Fruit fly (Drosophila melanogaster): ENCODE data around the gene CG17219.

The CG17219 gene

dm6 chr2L:2999609-3000008, 29.4 kb upstream of the CG17219 start (continued):
- TF ChIP-seq CG15696 (tag; optimal IDR thresholded peaks at IDR 0.05) (peak; percentile 4), fd102C (GFP tag; optimal IDR thresholded peaks at IDR 0.05) (peak; percentile 72), pb (GFP tag; optimal IDR thresholded peaks at IDR 0.05) (no peak), CG32767 (GFP tag; IDR thresholded peaks at IDR 0.05) (0 out of 2 replicates have a peak, but pooled peaks have one; percentile 36), luna (GFP tag; optimal IDR thresholded peaks at IDR 0.05) (no peak), HLH54F (GFP tag; optimal IDR thresholded peaks at IDR 0.05) (no peak), tll (GFP tag; optimal IDR thresholded peaks at IDR 0.05) (peak in 1 of 2 experiments; percentile 50), cg (GFP tag; optimal IDR thresholded peaks at IDR 0.05) (peak; percentile 23), z (GFP tag; IDR thresholded peaks at IDR 0.05) (no peak), Med (GFP tag) (peak; percentile 3), CG6791 (GFP tag; IDR thresholded peaks at IDR 0.05; ENCODE audit: partially characterized antibody) (peak; percentile 5; the same call in 1 of the 3 replicates), sens (GFP tag) (peak; percentile 15), ewg (GFP tag; optimal IDR thresholded peaks at IDR 0.05) (peak; percentile 49), CG3065 (GFP tag; optimal IDR thresholded peaks at IDR 0.05) (no peak), nerfin-1 (tag; optimal IDR thresholded peaks at IDR 0.05) (no peak), Asciz (GFP tag; optimal IDR thresholded peaks at IDR 0.05) (no peak), zfh1 (GFP tag; IDR thresholded peaks at IDR 0.05) (peak; percentile 30; the same call in 1 of the 3 replicates), cad (GFP tag; optimal IDR thresholded peaks at IDR 0.05) (peak; percentile 3), CG6272 (GFP tag; IDR thresholded peaks at IDR 0.05) (no peak), YL-1 (GFP tag; optimal IDR thresholded peaks at IDR 0.05) (peak; percentile 3), CG12942 (GFP tag; optimal IDR thresholded peaks at IDR 0.05) (no peak), zf30C (GFP tag; optimal IDR thresholded peaks at IDR 0.05) (peak; percentile 61), CG6254 (GFP tag; optimal IDR thresholded peaks at IDR 0.05) (peak; percentile 92)

dm6 chr2L:3000517-3000934, 28.5 kb upstream of the CG17219 start:
- TF ChIP-seq D19A (tag; optimal IDR thresholded peaks at IDR 0.05) = no peak
- TF ChIP-seq CG4404 (GFP tag; IDR thresholded peaks at IDR 0.05) = no peak
- TF ChIP-seq CG8765 (GFP tag; IDR thresholded peaks at IDR 0.05) = no peak
- TF ChIP-seq dati (GFP tag; IDR thresholded peaks at IDR 0.05) = no peak
- TF ChIP-seq bigmax (GFP tag; optimal IDR thresholded peaks at IDR 0.05) = no peak
- TF ChIP-seq Taf1 (GFP tag; IDR thresholded peaks at IDR 0.05) = no peak
- TF ChIP-seq kay (GFP tag; optimal IDR thresholded peaks at IDR 0.05) = no peak
- no peak for TF ChIP-seq NfI (GFP tag; optimal IDR thresholded peaks at IDR 0.05)
- TF ChIP-seq YL-1 (GFP tag; optimal IDR thresholded peaks at IDR 0.05) = no peak
- TF ChIP-seq CG32532 (GFP tag; IDR thresholded peaks at IDR 0.05) = no peak
- TF ChIP-seq prd (optimal IDR thresholded peaks at IDR 0.05) = no peak
- no peak for TF ChIP-seq prd (GFP tag; IDR thresholded peaks at IDR 0.05)
- TF ChIP-seq CG9797 (GFP tag; optimal IDR thresholded peaks at IDR 0.05) = no peak
- TF ChIP-seq gro (GFP tag; optimal IDR thresholded peaks at IDR 0.05) = no peak
- peak; percentile 79 for TF ChIP-seq kah (GFP tag; optimal IDR thresholded peaks at IDR 0.05)
- TF ChIP-seq Dad (GFP tag; optimal IDR thresholded peaks at IDR 0.05) = no peak
- TF ChIP-seq CG7357 (GFP tag; IDR thresholded peaks at IDR 0.05) = no peak
- peak; percentile 31; the same call in 1 of the 3 replicates for TF ChIP-seq CG16813 (GFP tag; IDR thresholded peaks at IDR 0.05; ENCODE audit: partially characterized antibody)
- no peak for TF ChIP-seq H2.0 (GFP tag; IDR thresholded peaks at IDR 0.05)
- no peak for TF ChIP-seq Hmx (GFP tag; optimal IDR thresholded peaks at IDR 0.05)
- TF ChIP-seq Dll (GFP tag; IDR thresholded peaks at IDR 0.05; ENCODE audit: partially characterized antibody) = peak; percentile 54; the same call in 1 of the 4 replicates
- no peak for TF ChIP-seq fu2 (GFP tag; optimal IDR thresholded peaks at IDR 0.05)
- no peak for TF ChIP-seq CG17361 (GFP tag; IDR thresholded peaks at IDR 0.05)
- TF ChIP-seq Hmr (GFP tag; optimal IDR thresholded peaks at IDR 0.05) = no peak
- no peak for TF ChIP-seq CG7556 (GFP tag; optimal IDR thresholded peaks at IDR 0.05)
- peak; percentile 31; the same call in 1 of the 2 replicates for TF ChIP-seq CG2129 (GFP tag; IDR thresholded peaks at IDR 0.05; ENCODE audit: partially characterized antibody)
- no peak for TF ChIP-seq CG7786 (GFP tag; optimal IDR thresholded peaks at IDR 0.05)
- TF ChIP-seq Bgb (GFP tag; IDR thresholded peaks at IDR 0.05; ENCODE audit: partially characterized antibody) = no peak
- TF ChIP-seq crp (GFP tag; optimal IDR thresholded peaks at IDR 0.05) = no peak
- no peak for TF ChIP-seq Asciz (GFP tag; optimal IDR thresholded peaks at IDR 0.05)

All from whole organism, embryonic.